Fruit fly (Drosophila melanogaster) whole organism, embryonic: ENCODE results near the gene CG6788.

Source experiments
- Atf3 ChIP-seq: fragments of 200-800 bp; sonication (Bioruptor generic); optimal IDR thresholded peaks from 3 replicates; lab custom pipeline; 2016; ENCODE audit warnings: missing biosample characterization, missing genetic modification characterization
- CG10366 ChIP-seq: fragments of 200-800 bp; sonication (Bioruptor generic); IDR thresholded peaks from 2 replicates; pipeline ENCODE4 v1.3.6; 2022; ENCODE audit warnings: missing biosample characterization, missing genetic modification characterization
- CG11504 ChIP-seq: fragments of 200-800 bp; sonication (Bioruptor generic); optimal IDR thresholded peaks from 3 replicates; lab custom pipeline; 2019; ENCODE audit warnings: missing biosample characterization, mild to moderate bottlenecking, missing genetic modification characterization, moderate library complexity
- CG11560 ChIP-seq: fragments of 200-800 bp; sonication (Bioruptor generic); IDR thresholded peaks from 3 replicates; pipeline ENCODE4 v1.3.6; 2022; ENCODE audit warnings: missing biosample characterization, missing genetic modification characterization
- CG11695 ChIP-seq: fragments of 200-800 bp; sonication (Bioruptor generic); IDR thresholded peaks from 3 replicates; pipeline ENCODE4 v1.3.6; 2022; ENCODE audit warnings: missing biosample characterization, missing genetic modification characterization
- CG11723 ChIP-seq: fragments of 200-800 bp; sonication (Bioruptor generic); optimal IDR thresholded peaks from 2 replicates; lab custom pipeline; 2017; ENCODE audit warnings: missing biosample characterization, mild to moderate bottlenecking, missing genetic modification characterization
- CG12236 ChIP-seq: fragments of 200-800 bp; sonication (Bioruptor generic); optimal IDR thresholded peaks from 2 replicates; lab custom pipeline; 2016; ENCODE audit warnings: missing biosample characterization, missing genetic modification characterization
- CG14667 ChIP-seq: fragments of 200-800 bp; sonication (Bioruptor generic); IDR thresholded peaks from 2 replicates; pipeline ENCODE4 v1.3.6; 2022; ENCODE audit warnings: missing biosample characterization, missing genetic modification characterization
- CG14860 ChIP-seq: fragments of 200-800 bp; sonication (Bioruptor generic); IDR thresholded peaks from 3 replicates; pipeline ENCODE4 v1.3.6; 2022; ENCODE audit warnings: missing biosample characterization, missing genetic modification characterization; ENCODE audit not compliant: partially characterized antibody
- CG15073 ChIP-seq: fragments of 200-800 bp; sonication (Bioruptor generic); optimal IDR thresholded peaks from 2 replicates; lab custom pipeline; 2016; ENCODE audit warnings: missing biosample characterization, missing genetic modification characterization
- CG18599 ChIP-seq: fragments of 200-800 bp; sonication (Bioruptor generic); optimal IDR thresholded peaks from 3 replicates; lab custom pipeline; 2017; ENCODE audit warnings: missing biosample characterization, missing genetic modification characterization, mild to moderate bottlenecking, moderate library complexity, missing genetic modification reagents
- CG33213 ChIP-seq: fragments of 200-800 bp; sonication (Bioruptor generic); optimal IDR thresholded peaks from 3 replicates; lab custom pipeline; 2016; ENCODE audit warnings: missing biosample characterization, missing genetic modification characterization
- CG3995 ChIP-seq: fragments of 200-800 bp; sonication (Bioruptor generic); optimal IDR thresholded peaks from 3 replicates; lab custom pipeline; 2016; ENCODE audit warnings: missing biosample characterization, missing genetic modification characterization
- CG6683 ChIP-seq: fragments of 200-800 bp; sonication (Bioruptor generic); optimal IDR thresholded peaks from 2 replicates; lab custom pipeline; 2017; ENCODE audit warnings: missing biosample characterization, mild to moderate bottlenecking, missing genetic modification characterization, missing genetic modification reagents
- CG8290 ChIP-seq, 3 experiments: fragments of 200-800 bp; sonication (Bioruptor generic); optimal IDR thresholded peaks; 2 replicates each; lab custom pipeline; 2016 to 2019; ENCODE audit warnings: missing biosample characterization in 3 of 3, missing genetic modification characterization in 3 of 3, mild to moderate bottlenecking in 2 of 3, moderate library complexity in 1 of 3
- Doc3 ChIP-seq: fragments of 200-800 bp; sonication (Bioruptor generic); IDR thresholded peaks from 3 replicates; pipeline ENCODE4 v1.3.6; 2022; ENCODE audit warnings: missing biosample characterization, missing genetic modification characterization; ENCODE audit not compliant: partially characterized antibody
- Drgx ChIP-seq: fragments of 200-800 bp; sonication (Bioruptor generic); IDR thresholded peaks from 2 replicates; pipeline ENCODE4 v1.3.6; 2022; ENCODE audit warnings: missing biosample characterization, missing genetic modification characterization
- H15 ChIP-seq: fragments of 200-800 bp; sonication (Bioruptor generic); IDR thresholded peaks from 3 replicates; pipeline ENCODE4 v1.3.6; 2022; ENCODE audit warnings: missing biosample characterization, missing genetic modification characterization
- H2.0 ChIP-seq: fragments of 200-800 bp; sonication (Bioruptor generic); IDR thresholded peaks from 2 replicates; pipeline ENCODE4 v1.3.6; 2022; ENCODE audit warnings: missing biosample characterization, missing genetic modification characterization
- Hand ChIP-seq: fragments of 200-800 bp; sonication (Bioruptor generic); optimal IDR thresholded peaks from 2 replicates; lab custom pipeline; 2017; ENCODE audit warnings: mild to moderate bottlenecking, missing biosample characterization, missing genetic modification reagents, missing genetic modification characterization
- Hr51 ChIP-seq, 2 experiments: fragments of 200-800 bp; sonication (Bioruptor generic); optimal IDR thresholded peaks; 2 replicates in 1 of 2; 3 replicates in 1 of 2; lab custom pipeline; 2016 to 2018; ENCODE audit warnings: missing biosample characterization in 2 of 2, missing genetic modification characterization in 2 of 2, mild to moderate bottlenecking in 1 of 2, moderate library complexity in 1 of 2
- Mes4 ChIP-seq: fragments of 200-800 bp; sonication (Bioruptor generic); optimal IDR thresholded peaks from 2 replicates; lab custom pipeline; 2016; ENCODE audit warnings: missing biosample characterization, missing genetic modification characterization
- Mrtf ChIP-seq: fragments of 200-800 bp; sonication (Bioruptor generic); IDR thresholded peaks from 3 replicates; pipeline ENCODE4 v1.3.6; 2022; ENCODE audit warnings: missing biosample characterization, missing genetic modification characterization
- NFAT ChIP-seq: fragments of 200-800 bp; sonication (Bioruptor generic); IDR thresholded peaks from 2 replicates; pipeline ENCODE4 v1.3.6; 2022; ENCODE audit warnings: missing biosample characterization, missing genetic modification characterization
- Sox100B ChIP-seq: fragments of 200-800 bp; sonication (Bioruptor generic); optimal IDR thresholded peaks from 3 replicates; lab custom pipeline; 2018; ENCODE audit warnings: missing biosample characterization, mild to moderate bottlenecking, missing genetic modification characterization
- bsh ChIP-seq, 2 experiments: fragments of 200-800 bp; sonication (Bioruptor generic); optimal IDR thresholded peaks; 2 replicates each; lab custom pipeline; 2017 to 2018; ENCODE audit warnings: mild to moderate bottlenecking in 2 of 2, missing biosample characterization in 2 of 2, missing genetic modification characterization in 2 of 2, moderate library complexity in 1 of 2
- cg ChIP-seq: fragments of 200-800 bp; sonication (Bioruptor generic); optimal IDR thresholded peaks from 3 replicates; lab custom pipeline; 2019; ENCODE audit warnings: missing biosample characterization, mild to moderate bottlenecking, missing genetic modification characterization, moderate library complexity
- corto ChIP-seq: fragments of 200-800 bp; sonication (Bioruptor generic); optimal IDR thresholded peaks from 2 replicates; lab custom pipeline; 2016; ENCODE audit warnings: missing biosample characterization, mild to moderate bottlenecking, missing genetic modification characterization, moderate library complexity
- da ChIP-seq: fragments of 200-800 bp; sonication (Bioruptor generic); optimal IDR thresholded peaks from 2 replicates; lab custom pipeline; 2016; ENCODE audit warnings: missing biosample characterization, missing genetic modification characterization
- ftz-f1 ChIP-seq: fragments of 200-800 bp; sonication (Bioruptor generic); optimal IDR thresholded peaks from 2 replicates; lab custom pipeline; 2016; ENCODE audit warnings: missing biosample characterization, missing genetic modification characterization
- gem ChIP-seq: fragments of 200-800 bp; sonication (Bioruptor generic); optimal IDR thresholded peaks from 2 replicates; lab custom pipeline; 2019; ENCODE audit warnings: missing biosample characterization, mild to moderate bottlenecking, missing genetic modification characterization, moderate library complexity
- grn ChIP-seq: fragments of 200-800 bp; sonication (Bioruptor generic); optimal IDR thresholded peaks from 3 replicates; lab custom pipeline; 2017; ENCODE audit warnings: missing biosample characterization, missing genetic modification characterization
- kay ChIP-seq: fragments of 200-800 bp; sonication (Bioruptor generic); optimal IDR thresholded peaks from 2 replicates; lab custom pipeline; 2016; ENCODE audit warnings: missing biosample characterization, missing genetic modification characterization
- lbe ChIP-seq: fragments of 200-800 bp; sonication (Bioruptor generic); optimal IDR thresholded peaks from 2 replicates; lab custom pipeline; 2016; ENCODE audit warnings: missing biosample characterization, mild to moderate bottlenecking, missing genetic modification characterization
- lola ChIP-seq, 3 experiments: fragments of >200 bp in 2 of 3; fragments of 200-800 bp in 1 of 3; sonication (Bioruptor generic) in 1 of 3; optimal IDR thresholded peaks; 2 replicates each; lab custom pipeline; 2017 to 2019; ENCODE audit warnings: missing biosample characterization in 3 of 3, missing genetic modification characterization in 3 of 3, mild to moderate bottlenecking in 1 of 3, moderate library complexity in 1 of 3
- mirr ChIP-seq: fragments of 200-800 bp; sonication (Bioruptor generic); optimal IDR thresholded peaks from 3 replicates; lab custom pipeline; 2018; ENCODE audit warnings: missing biosample characterization, mild to moderate bottlenecking, missing genetic modification characterization
- nerfin-2 ChIP-seq: fragments of 200-800 bp; sonication (Bioruptor generic); IDR thresholded peaks from 2 replicates; pipeline ENCODE4 v1.3.6; 2022; ENCODE audit warnings: missing biosample characterization, missing genetic modification characterization; ENCODE audit not compliant: partially characterized antibody
- nom ChIP-seq: fragments of 200-800 bp; sonication (Bioruptor generic); optimal IDR thresholded peaks from 2 replicates; lab custom pipeline; 2017; ENCODE audit warnings: missing biosample characterization, missing genetic modification characterization, mild to moderate bottlenecking, moderate library complexity, missing genetic modification reagents
- odd ChIP-seq: fragments of 200-800 bp; sonication (Bioruptor generic); optimal IDR thresholded peaks from 2 replicates; lab custom pipeline; 2017; ENCODE audit warnings: missing biosample characterization, mild to moderate bottlenecking, missing genetic modification characterization
- otp ChIP-seq: fragments of 200-800 bp; sonication (Bioruptor generic); IDR thresholded peaks from 3 replicates; pipeline ENCODE4, ENCODE4 v1.3.6; 2022; ENCODE audit warnings: missing biosample characterization, missing genetic modification characterization
- pb ChIP-seq: fragments of 200-800 bp; sonication (Bioruptor generic); optimal IDR thresholded peaks from 3 replicates; lab custom pipeline; 2016; ENCODE audit warnings: missing biosample characterization, missing genetic modification characterization
- row ChIP-seq: fragments of 200-800 bp; sonication (Bioruptor generic); IDR thresholded peaks from 3 replicates; pipeline ENCODE4 v1.3.6; 2022; ENCODE audit warnings: missing biosample characterization, missing genetic modification characterization
- sens-2 ChIP-seq: fragments of 200-800 bp; sonication (Bioruptor generic); IDR thresholded peaks from 2 replicates; pipeline ENCODE4 v1.3.6; 2022; ENCODE audit warnings: missing biosample characterization, missing genetic modification characterization
- sisA ChIP-seq: fragments of 200-800 bp; sonication (Bioruptor generic); IDR thresholded peaks from 2 replicates; pipeline ENCODE4 v1.3.6; 2022; ENCODE audit warnings: missing biosample characterization, missing genetic modification characterization
- tna ChIP-seq: fragments of 200-800 bp; sonication (Bioruptor generic); IDR thresholded peaks from 2 replicates; pipeline ENCODE4 v1.3.6; 2022; ENCODE audit warnings: missing biosample characterization, missing genetic modification characterization; ENCODE audit not compliant: partially characterized antibody
- trem ChIP-seq: fragments of 200-800 bp; optimal IDR thresholded peaks from 3 replicates; lab custom pipeline; 2019; ENCODE audit warnings: missing biosample characterization, mild to moderate bottlenecking, missing genetic modification characterization, moderate library complexity

CG6788 gene

dm6 chrX:17879211-17879897, 8.6 kb upstream of the CG6788 start:
- TF ChIP-seq Hr51 (GFP tag; optimal IDR thresholded peaks at IDR 0.05; lab: Kevin White, UChicago) (peak in 1 of 2 experiments; percentile 7), row (GFP tag; lab: Robert Waterston, UW) (peak; percentile 11; the same call in 1 of the 3 replicates), CG15073 (no peak), Drgx (GFP tag; lab: Robert Waterston, UW) (peak; percentile 36; the same call in 1 of the 2 replicates), lbe (GFP tag; lab: Kevin White, UChicago) (peak; percentile 65), CG18599 (GFP tag; lab: Kevin White, UChicago) (no peak), mirr (no peak), nom (GFP tag; lab: Kevin White, UChicago) (peak; percentile 77), bsh (GFP tag; optimal IDR thresholded peaks at IDR 0.05; lab: Kevin White, UChicago) (peak in 1 of 2 experiments; percentile 38), gem (tag; lab: Kevin White, UChicago) (peak; percentile 10), CG11504 (tag; lab: Kevin White, UChicago) (peak; percentile 3)
- TF ChIP-seq, all 482 proteins: peak for 8

dm6 chrX:17880269-17880889, 7.6 kb upstream of the CG6788 start:
- TF ChIP-seq trem (tag; lab: Kevin White, UChicago) (peak; percentile 65), Atf3 (GFP tag; lab: Kevin White, UChicago) (peak; percentile 94), ftz-f1 (GFP tag; lab: Kevin White, UChicago) (peak; percentile 66), sisA (GFP tag; lab: Robert Waterston, UW) (peak; percentile 94), tna (GFP tag; lab: Robert Waterston, UW) (no peak), CG11695 (GFP tag; lab: Robert Waterston, UW) (peak; percentile 93), Mrtf (GFP tag; lab: Robert Waterston, UW) (peak; percentile 94), cg (GFP tag; lab: Kevin White, UChicago) (peak; percentile 67), CG3995 (peak; percentile 74), CG33213 (GFP tag; lab: Kevin White, UChicago) (peak; percentile 84), Doc3 (GFP tag; lab: Robert Waterston, UW) (no peak), NFAT (peak; percentile 96), CG14667 (GFP tag; lab: Robert Waterston, UW) (peak; percentile 93), CG11723 (GFP tag; lab: Kevin White, UChicago) (peak; percentile 94), lola (GFP tag; optimal IDR thresholded peaks at IDR 0.05; lab: Kevin White, UChicago) (peak in 1 of 3 experiments; percentile 79), Hand (GFP tag; lab: Kevin White, UChicago) (peak; percentile 84), Mes4 (GFP tag; lab: Kevin White, UChicago) (peak; percentile 86), otp (peak; percentile 95), da (GFP tag; lab: Kevin White, UChicago) (peak; percentile 80), CG14860 (no peak), CG11560 (peak; percentile 89), CG8290 (GFP tag; optimal IDR thresholded peaks at IDR 0.05; lab: Kevin White, UChicago) (peak; percentile 87), CG8290 (tag; optimal IDR thresholded peaks at IDR 0.05; lab: Kevin White, UChicago) (peak; percentile 68 to 99), CG10366 (GFP tag; lab: Robert Waterston, UW) (peak; percentile 96), odd (peak; percentile 86), CG6683 (peak; percentile 71), kay (GFP tag; lab: Kevin White, UChicago) (peak; percentile 92), Sox100B (peak; percentile 82), nerfin-2 (GFP tag; lab: Robert Waterston, UW) (no peak), CG12236 (peak; percentile 88), H2.0 (peak; percentile 97), grn (GFP tag; lab: Kevin White, UChicago) (peak; percentile 83), sens-2 (peak; percentile 88), corto (GFP tag; lab: Kevin White, UChicago) (peak; percentile 84), pb (GFP tag; lab: Kevin White, UChicago) (peak; percentile 88), H15 (GFP tag; lab: Robert Waterston, UW) (peak; percentile 93)
